Fruit fly (Drosophila melanogaster) whole organism, pupa: ENCODE results near the gene CG5835.

Source experiments
- Ets98B ChIP-seq: fragments of 200-800 bp; sonication (Bioruptor generic); IDR thresholded peaks from 2 replicates; pipeline ENCODE4 v1.3.6; 2022; ENCODE audit warnings: missing biosample characterization, missing genetic modification characterization
- fd96Ca ChIP-seq: fragments of 200-800 bp; sonication (Bioruptor generic); IDR thresholded peaks from 3 replicates; pipeline ENCODE4 v1.3.6; 2022; ENCODE audit warnings: missing biosample characterization, missing genetic modification characterization

DNA sequence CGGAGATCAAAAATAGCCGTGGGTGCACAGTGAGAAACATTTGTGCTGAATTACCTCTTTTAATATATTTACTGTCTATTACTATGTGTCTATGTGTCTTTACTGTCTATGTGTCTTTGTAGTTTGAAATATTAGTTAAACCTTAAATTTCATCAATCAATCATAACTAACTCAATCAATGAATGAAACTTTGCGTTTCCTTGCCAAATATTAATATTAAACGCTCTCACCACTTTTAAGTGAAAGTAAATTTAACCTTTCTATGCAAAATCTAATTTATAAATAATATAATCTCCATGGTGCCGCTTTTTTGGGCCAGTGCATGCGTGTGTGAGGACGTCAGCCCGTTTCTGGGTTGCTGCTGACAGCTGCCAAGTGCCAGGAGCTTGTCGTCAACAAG lies 27.7 kb upstream of the CG5835 start:
- TF ChIP-seq Ets98B (GFP tag; lab: Robert Waterston, UW) (peak; percentile 41), fd96Ca (GFP tag; lab: Robert Waterston, UW) (no peak)
